Worm (Caenorhabditis elegans): ENCODE results near the gene T04A6.1.

- TF ChIP-seq egl-27 (tag; optimal IDR thresholded peaks at IDR 0.05) (no peak), pha-4 (GFP tag; IDR thresholded peaks at IDR 0.05) (no peak), pha-4 (tag; optimal IDR thresholded peaks at IDR 0.05) (no peak)
These were observed 45.6 kb downstream of the T04A6.1 start, which contains the start of gene lido-18 for ce11 chrIII:7661978-7662377.

Measured in whole organism, L4 larva.